Worm (Caenorhabditis elegans) whole organism, young adult: ENCODE data around the gene srt-55.

ENCODE experiments used
- B0035.1 ChIP-seq: sonication (generic microtip); optimal IDR thresholded peaks from 2 replicates; lab custom pipeline; 2016; ENCODE audit warnings: missing genetic modification characterization, mild to moderate bottlenecking, missing compliant biosample characterization, missing genotype, missing genetic modification reagents
- F10E7.11 ChIP-seq: sonication (generic microtip); optimal IDR thresholded peaks from 2 replicates; lab custom pipeline; 2017; ENCODE audit warnings: mild to moderate bottlenecking, missing genetic modification characterization, moderate library complexity, missing compliant biosample characterization
- F22D6.2 ChIP-seq: sonication (generic microtip); optimal IDR thresholded peaks from 2 replicates; lab custom pipeline; 2016; ENCODE audit warnings: mild to moderate bottlenecking, missing genetic modification characterization, missing compliant biosample characterization
- F33H1.4 ChIP-seq: fragments of 200-800 bp; sonication (Bioruptor generic); IDR thresholded peaks from 2 replicates; pipeline ENCODE4 v1.3.6; 2022; ENCODE audit warnings: missing genetic modification reagents, missing genetic modification characterization, missing compliant biosample characterization
- F37B4.10 ChIP-seq: fragments of 200-800 bp; sonication (Bioruptor generic); IDR thresholded peaks from 2 replicates; pipeline ENCODE4 v1.3.6; 2022; ENCODE audit warnings: missing genetic modification characterization, missing compliant biosample characterization
- F52B5.7 ChIP-seq: sonication (generic microtip); optimal IDR thresholded peaks from 2 replicates; lab custom pipeline; 2016; ENCODE audit warnings: mild to moderate bottlenecking, missing genetic modification characterization, missing compliant biosample characterization
- Y53F4B.3 ChIP-seq: fragments of 200-800 bp; sonication (Bioruptor generic); IDR thresholded peaks from 2 replicates; pipeline ENCODE4 v1.3.6; 2022; ENCODE audit warnings: missing genetic modification reagents, missing genetic modification characterization, missing compliant biosample characterization
- Y53G8AR.9 ChIP-seq: fragments of 200-800 bp; sonication (Bioruptor generic); conservative IDR thresholded peaks from 2 replicates; pipeline ENCODE4 v1.3.6; 2022; ENCODE audit warnings: missing genetic modification reagents, missing genetic modification characterization, missing compliant biosample characterization
- Y56A3A.18 ChIP-seq: fragments of 200-800 bp; sonication (Bioruptor generic); IDR thresholded peaks from 2 replicates; pipeline ENCODE4 v1.3.6; 2022; ENCODE audit warnings: missing genetic modification reagents, missing genetic modification characterization, missing compliant biosample characterization
- ZK185.1 ChIP-seq: sonication (generic microtip); optimal IDR thresholded peaks from 2 replicates; lab custom pipeline; 2016; ENCODE audit warnings: mild to moderate bottlenecking, missing genetic modification characterization, missing compliant biosample characterization; ENCODE audit not compliant: poor library complexity, severe bottlenecking
- aptf-3 ChIP-seq: fragments of 200-800 bp; sonication (Bioruptor generic); IDR thresholded peaks from 2 replicates; pipeline ENCODE4 v1.3.6; 2022; ENCODE audit warnings: missing genetic modification characterization, missing compliant biosample characterization
- atf-7 ChIP-seq: sonication (generic microtip); optimal IDR thresholded peaks from 2 replicates; lab custom pipeline; 2017; ENCODE audit warnings: mild to moderate bottlenecking, missing genetic modification characterization, missing compliant biosample characterization
- attf-5 ChIP-seq: fragments of 200-800 bp; sonication (Bioruptor generic); optimal IDR thresholded peaks from 2 replicates; lab custom pipeline; 2018; ENCODE audit warnings: mild to moderate bottlenecking, missing genetic modification characterization, missing compliant biosample characterization
- bed-2 ChIP-seq: fragments of 200-800 bp; sonication (Bioruptor generic); IDR thresholded peaks from 2 replicates; pipeline ENCODE4 v1.3.6; 2022; ENCODE audit warnings: missing genetic modification reagents, missing genetic modification characterization, missing compliant biosample characterization
- cebp-1 ChIP-seq, 2 experiments: fragments of 200-800 bp in 1 of 2; sonication (Bioruptor generic) in 1 of 2; sonication (generic microtip) in 1 of 2; IDR thresholded peaks in 1 of 2; optimal IDR thresholded peaks in 1 of 2; 2 replicates each; pipeline versions ENCODE4 v1.3.6 to Lab custom; 2017 to 2022; ENCODE audit warnings: missing compliant biosample characterization in 2 of 2, missing genetic modification characterization in 2 of 2, mild to moderate bottlenecking in 1 of 2, missing genetic modification reagents in 1 of 2, moderate library complexity in 1 of 2
- ceh-100 ChIP-seq: fragments of 200-800 bp; sonication (Bioruptor generic); IDR thresholded peaks from 2 replicates; pipeline ENCODE4 v1.3.6; 2022; ENCODE audit warnings: missing genetic modification reagents, missing genetic modification characterization, missing compliant biosample characterization
- chd-7 ChIP-seq: sonication (generic microtip); optimal IDR thresholded peaks from 2 replicates; lab custom pipeline; 2016; ENCODE audit warnings: mild to moderate bottlenecking, missing genetic modification characterization, moderate library complexity, missing compliant biosample characterization
- die-1 ChIP-seq: sonication (generic microtip); optimal IDR thresholded peaks from 2 replicates; lab custom pipeline; 2016; ENCODE audit warnings: missing genotype, mild to moderate bottlenecking, missing genetic modification characterization, missing compliant biosample characterization
- dpff-1 ChIP-seq: sonication (generic microtip); optimal IDR thresholded peaks from 2 replicates; lab custom pipeline; 2017; ENCODE audit warnings: mild to moderate bottlenecking, missing genetic modification characterization, missing compliant biosample characterization
- ekl-4 ChIP-seq: fragments of 200-800 bp; sonication (Bioruptor generic); IDR thresholded peaks from 2 replicates; pipeline ENCODE4 v1.3.6; 2022; ENCODE audit warnings: missing genetic modification reagents, missing genetic modification characterization, missing compliant biosample characterization
- hmg-1.2 ChIP-seq: fragments of 200-800 bp; sonication (Bioruptor generic); IDR thresholded peaks from 2 replicates; pipeline ENCODE4 v1.3.6; 2022; ENCODE audit warnings: missing genetic modification reagents, missing genetic modification characterization, missing compliant biosample characterization
- hmg-20 ChIP-seq: fragments of 200-800 bp; sonication (Bioruptor generic); IDR thresholded peaks from 2 replicates; pipeline ENCODE4 v1.3.6; 2022; ENCODE audit warnings: missing genetic modification reagents, missing genetic modification characterization, missing compliant biosample characterization
- hrde-1 ChIP-seq: sonication (generic microtip); optimal IDR thresholded peaks from 2 replicates; lab custom pipeline; 2016; ENCODE audit warnings: missing genetic modification characterization, mild to moderate bottlenecking, missing compliant biosample characterization, moderate library complexity, missing genotype, missing genetic modification reagents, borderline replicate concordance
- let-526 ChIP-seq: fragments of 200-800 bp; sonication (Bioruptor generic); IDR thresholded peaks from 2 replicates; pipeline ENCODE4 v1.3.6; 2022; ENCODE audit warnings: missing genetic modification reagents, missing genetic modification characterization, missing compliant biosample characterization
- lin-35 ChIP-seq, 3 experiments: fragments of 150-350 bp in 2 of 3; sonication (generic microtip) in 1 of 3; optimal IDR thresholded peaks; 2 replicates each; lab custom pipeline; 2014 to 2018; ENCODE audit warnings: missing biosample characterization in 3 of 3, missing genetic modification characterization in 3 of 3, missing genetic modification reagents in 3 of 3
- lir-1 ChIP-seq: fragments of 200-800 bp; sonication (Bioruptor generic); conservative IDR thresholded peaks from 2 replicates; pipeline ENCODE4 v1.3.6; 2022; ENCODE audit warnings: missing genetic modification reagents, missing genetic modification characterization, missing compliant biosample characterization
- lsy-27 ChIP-seq: sonication (generic microtip); optimal IDR thresholded peaks from 2 replicates; lab custom pipeline; 2017; ENCODE audit warnings: missing genetic modification characterization, mild to moderate bottlenecking, missing compliant biosample characterization, antibody characterized with exemption, missing genotype, borderline replicate concordance; ENCODE audit not compliant: insufficient read depth
- madf-8 ChIP-seq: fragments of 200-800 bp; sonication (Bioruptor generic); conservative IDR thresholded peaks from 2 replicates; pipeline ENCODE4 v1.3.6; 2022; ENCODE audit warnings: missing genetic modification reagents, missing genetic modification characterization, missing compliant biosample characterization
- mes-4 ChIP-seq: sonication (generic microtip); optimal IDR thresholded peaks from 2 replicates; lab custom pipeline; 2016; ENCODE audit warnings: missing genotype, missing genetic modification characterization, missing compliant biosample characterization
- nfya-2 ChIP-seq: fragments of 200-800 bp; sonication (Bioruptor generic); IDR thresholded peaks from 2 replicates; pipeline ENCODE4 v1.3.6; 2022; ENCODE audit warnings: missing genetic modification reagents, missing genetic modification characterization, missing compliant biosample characterization
- nhr-90 ChIP-seq: sonication (generic microtip); optimal IDR thresholded peaks from 2 replicates; lab custom pipeline; 2016; ENCODE audit warnings: missing genotype, mild to moderate bottlenecking, missing genetic modification characterization, missing compliant biosample characterization
- repo-1 ChIP-seq: sonication (generic microtip); optimal IDR thresholded peaks from 2 replicates; lab custom pipeline; 2017; ENCODE audit warnings: mild to moderate bottlenecking, missing genetic modification characterization, missing compliant biosample characterization
- snpc-3.4 ChIP-seq: sonication (generic microtip); optimal IDR thresholded peaks from 2 replicates; lab custom pipeline; 2017; ENCODE audit warnings: missing genetic modification characterization, mild to moderate bottlenecking, missing compliant biosample characterization, antibody characterized with exemption, moderate library complexity, missing genotype, missing genetic modification reagents
- tbp1 ChIP-seq: fragments of 200-800 bp; sonication (Bioruptor generic); optimal IDR thresholded peaks from 2 replicates; lab custom pipeline; 2018; ENCODE audit warnings: mild to moderate bottlenecking, missing genetic modification characterization, missing compliant biosample characterization
- tlf-1 ChIP-seq: fragments of 200-800 bp; sonication (Bioruptor generic); optimal IDR thresholded peaks from 2 replicates; lab custom pipeline; 2018; ENCODE audit warnings: mild to moderate bottlenecking, missing genetic modification characterization, missing compliant biosample characterization
- zfh-2 ChIP-seq: fragments of 200-800 bp; sonication (Bioruptor generic); conservative IDR thresholded peaks from 2 replicates; pipeline ENCODE4 v1.3.6; 2022; ENCODE audit warnings: missing genetic modification reagents, missing genetic modification characterization, missing compliant biosample characterization
- ztf-18 ChIP-seq: sonication (generic microtip); optimal IDR thresholded peaks from 2 replicates; lab custom pipeline; 2016; ENCODE audit warnings: missing genotype, mild to moderate bottlenecking, missing genetic modification characterization, missing compliant biosample characterization
- ztf-26 ChIP-seq: sonication (generic microtip); optimal IDR thresholded peaks from 2 replicates; lab custom pipeline; 2017; ENCODE audit warnings: missing genetic modification characterization, missing compliant biosample characterization
- ztf-28 ChIP-seq: fragments of 200-800 bp; sonication (Bioruptor generic); IDR thresholded peaks from 2 replicates; pipeline ENCODE4 v1.3.6; 2022; ENCODE audit warnings: missing genetic modification reagents, missing genetic modification characterization, missing compliant biosample characterization

The srt-55 gene

ce11 chrIII:10096525-10096972 lies 9.7 kb downstream of the srt-55 start (continued):
- TF ChIP-seq zfh-2 = peak; percentile 95
- TF ChIP-seq F10E7.11 (tag; lab: Kevin White, UChicago) = no peak
- no peak for TF ChIP-seq mes-4
- TF ChIP-seq Y53F4B.3 = no peak
- peak; percentile 45 for TF ChIP-seq tbp1 (GFP tag; lab: Kevin White, UChicago)
- TF ChIP-seq dpff-1 (tag; lab: Kevin White, UChicago) = no peak
- peak; percentile 5 for TF ChIP-seq nhr-90 (tag; lab: Kevin White, UChicago)
- TF ChIP-seq lir-1 (GFP tag; lab: Robert Waterston, UW) = 0 out of 2 replicates have a peak, but pooled peaks have one; percentile 30
- TF ChIP-seq madf-8 = no peak
- TF ChIP-seq repo-1 (tag; lab: Kevin White, UChicago) = peak; percentile 40
- TF ChIP-seq F52B5.7 (tag; lab: Kevin White, UChicago) = no peak
- 0 out of 2 replicates have a peak, but pooled peaks have one; percentile 13 for TF ChIP-seq ztf-28 (GFP tag; lab: Robert Waterston, UW)
- TF ChIP-seq ztf-18 (tag; lab: Kevin White, UChicago) = peak; percentile 63
- no peak for TF ChIP-seq die-1 (tag; lab: Kevin White, UChicago)
- TF ChIP-seq ekl-4 (GFP tag; lab: Robert Waterston, UW) = peak; percentile 70
- no peak for TF ChIP-seq ceh-100 (GFP tag; lab: Robert Waterston, UW)
- no peak for TF ChIP-seq snpc-3.4 (tag; lab: Kevin White, UChicago)
- peak; percentile 56 for TF ChIP-seq tlf-1 (GFP tag; lab: Kevin White, UChicago)
- peak; percentile 33 for TF ChIP-seq ZK185.1 (tag; lab: Kevin White, UChicago)
- peak; percentile 79 for TF ChIP-seq chd-7 (tag; lab: Kevin White, UChicago)
- TF ChIP-seq F22D6.2 (tag; lab: Kevin White, UChicago) = no peak
- TF ChIP-seq Y53G8AR.9 = peak; percentile 60; the same call in 1 of the 2 replicates
- TF ChIP-seq bed-2 = no peak
- TF ChIP-seq let-526 (GFP tag; lab: Robert Waterston, UW) = peak; percentile 27; the same call in 1 of the 2 replicates
- peak; percentile 63 for TF ChIP-seq atf-7
- TF ChIP-seq lsy-27 (tag; lab: Kevin White, UChicago) = no peak
- TF ChIP-seq cebp-1 (GFP tag; IDR thresholded peaks at IDR 0.05; lab: Robert Waterston, UW) = peak; percentile 62
- TF ChIP-seq cebp-1 (tag; optimal IDR thresholded peaks at IDR 0.05; lab: Kevin White, UChicago) = peak; percentile 86
- TF ChIP-seq hmg-1.2 (GFP tag; lab: Robert Waterston, UW) = peak; percentile 94
- no peak for TF ChIP-seq B0035.1 (tag; lab: Kevin White, UChicago)
- no peak for TF ChIP-seq Y56A3A.18 (GFP tag; lab: Robert Waterston, UW)
- TF ChIP-seq hrde-1 (tag; lab: Kevin White, UChicago) = no peak
- no peak for TF ChIP-seq aptf-3 (GFP tag; lab: Robert Waterston, UW)
- peak in 1 of 3 experiments; percentile 77 for TF ChIP-seq lin-35 (GFP tag; optimal IDR thresholded peaks at IDR 0.05; lab: Kevin White, UChicago)
- TF ChIP-seq attf-5 (GFP tag; lab: Kevin White, UChicago) = peak; percentile 95
- no peak for TF ChIP-seq hmg-20 (GFP tag; lab: Robert Waterston, UW)
- TF ChIP-seq F37B4.10 (GFP tag; lab: Robert Waterston, UW) = no peak
- no peak for TF ChIP-seq F33H1.4 (GFP tag; lab: Robert Waterston, UW)

ce11 chrIII:10095377-10095776 lies 10.9 kb downstream of the srt-55 start:
- no peak for TF ChIP-seq ztf-26 (tag; lab: Kevin White, UChicago)
- 0 out of 2 replicates have a peak, but pooled peaks have one; percentile 26 for TF ChIP-seq nfya-2 (GFP tag; lab: Robert Waterston, UW)
